Worm (Caenorhabditis elegans) whole organism, young adult: Measurements from ENCODE around the gene B0310.6.

Source experiments
- F23B12.7 ChIP-seq: sonication (generic microtip); optimal IDR thresholded peaks from 2 replicates; lab custom pipeline; 2017; ENCODE audit warnings: missing genetic modification characterization, mild to moderate bottlenecking, missing compliant biosample characterization, antibody characterized with exemption, moderate library complexity; ENCODE audit not compliant: insufficient read depth
- Y53F4B.3 ChIP-seq: fragments of 200-800 bp; sonication (Bioruptor generic); IDR thresholded peaks from 2 replicates; pipeline ENCODE4 v1.3.6; 2022; ENCODE audit warnings: missing genetic modification reagents, missing genetic modification characterization, missing compliant biosample characterization
- Y79H2A.3 ChIP-seq: fragments of 200-800 bp; sonication (Bioruptor generic); conservative IDR thresholded peaks from 2 replicates; pipeline ENCODE4 v1.3.6; 2022; ENCODE audit warnings: missing genetic modification reagents, missing genetic modification characterization, missing compliant biosample characterization
- attf-5 ChIP-seq: fragments of 200-800 bp; sonication (Bioruptor generic); optimal IDR thresholded peaks from 2 replicates; lab custom pipeline; 2018; ENCODE audit warnings: mild to moderate bottlenecking, missing genetic modification characterization, missing compliant biosample characterization
- hlh-12 ChIP-seq: sonication (generic microtip); optimal IDR thresholded peaks from 2 replicates; lab custom pipeline; 2016; ENCODE audit warnings: missing genetic modification characterization, missing compliant biosample characterization
- madf-10 ChIP-seq: sonication (generic microtip); optimal IDR thresholded peaks from 2 replicates; lab custom pipeline; 2016; ENCODE audit warnings: mild to moderate bottlenecking, missing genetic modification characterization, missing compliant biosample characterization
- sdz-38 ChIP-seq: sonication (generic microtip); optimal IDR thresholded peaks from 2 replicates; lab custom pipeline; 2016; ENCODE audit warnings: missing genotype, missing genetic modification characterization, missing compliant biosample characterization
- sea-2 ChIP-seq: fragments of 200-800 bp; sonication (Bioruptor generic); IDR thresholded peaks from 2 replicates; pipeline ENCODE4 v1.3.6; 2022; ENCODE audit warnings: missing genetic modification characterization, missing compliant biosample characterization
- snpc-3.4 ChIP-seq: sonication (generic microtip); optimal IDR thresholded peaks from 2 replicates; lab custom pipeline; 2017; ENCODE audit warnings: missing genetic modification characterization, mild to moderate bottlenecking, missing compliant biosample characterization, antibody characterized with exemption, moderate library complexity, missing genotype, missing genetic modification reagents
- tbp1 ChIP-seq: fragments of 200-800 bp; sonication (Bioruptor generic); optimal IDR thresholded peaks from 2 replicates; lab custom pipeline; 2018; ENCODE audit warnings: mild to moderate bottlenecking, missing genetic modification characterization, missing compliant biosample characterization
- unc-130 ChIP-seq: sonication (generic microtip); optimal IDR thresholded peaks from 2 replicates; lab custom pipeline; 2016; ENCODE audit warnings: missing genetic modification reagents, missing genetic modification characterization, missing compliant biosample characterization
- unc-62 ChIP-seq: fragments of 150-350 bp; optimal IDR thresholded peaks from 2 replicates; lab custom pipeline; 2014; ENCODE audit warnings: missing biosample characterization, missing genetic modification reagents, missing genetic modification characterization
- ztf-18 ChIP-seq: sonication (generic microtip); optimal IDR thresholded peaks from 2 replicates; lab custom pipeline; 2016; ENCODE audit warnings: missing genotype, mild to moderate bottlenecking, missing genetic modification characterization, missing compliant biosample characterization

DNA sequence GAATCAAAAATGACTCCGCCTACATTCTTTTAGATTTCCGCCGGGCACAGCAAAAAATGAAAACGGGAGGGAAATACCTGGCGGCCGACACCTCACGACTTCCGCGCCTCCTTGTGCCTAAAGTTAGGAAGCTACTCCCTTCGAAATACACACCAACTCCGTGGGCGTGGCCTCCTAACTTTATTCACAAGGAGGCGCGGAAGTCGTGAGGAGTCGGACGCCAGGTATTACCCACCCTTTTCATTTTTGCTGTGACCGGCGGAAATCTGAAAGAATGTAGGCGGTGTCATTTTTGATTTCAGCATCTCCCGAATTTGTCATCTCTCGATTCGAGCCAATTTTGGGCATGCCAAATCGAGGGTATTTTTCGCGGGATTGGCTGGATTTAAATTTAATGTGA is 7.3 kb upstream of the B0310.6 start:
- TF ChIP-seq snpc-3.4 (no peak), sea-2 (no peak), unc-62 (GFP tag; lab: Kevin White, UChicago) (no peak), F23B12.7 (no peak), unc-130 (GFP tag; lab: Kevin White, UChicago) (no peak), tbp1 (GFP tag; lab: Kevin White, UChicago) (no peak), attf-5 (no peak), ztf-18 (tag; lab: Kevin White, UChicago) (no peak), sdz-38 (tag; lab: Kevin White, UChicago) (no peak), madf-10 (tag; lab: Kevin White, UChicago) (no peak), Y53F4B.3 (GFP tag; lab: Robert Waterston, UW) (no peak), hlh-12 (tag; lab: Kevin White, UChicago) (no peak), Y79H2A.3 (GFP tag; lab: Robert Waterston, UW) (no peak)
